Worm (Caenorhabditis elegans) whole organism, L1 larva: ENCODE measurements around the gene clec-84.

Experiments
- fkh-8 ChIP-seq: sonication (generic microtip); optimal IDR thresholded peaks from 2 replicates; lab custom pipeline; 2016; ENCODE audit warnings: mild to moderate bottlenecking, missing genetic modification characterization, missing compliant biosample characterization
- nhr-11 ChIP-seq: fragments of 150-350 bp; optimal IDR thresholded peaks from 2 replicates; lab custom pipeline; 2014; ENCODE audit warnings: missing biosample characterization, missing genetic modification characterization
- nhr-76 ChIP-seq: sonication (generic microtip); optimal IDR thresholded peaks from 2 replicates; lab custom pipeline; 2017; ENCODE audit warnings: missing biosample characterization, missing genetic modification characterization
- nhr-77 ChIP-seq: fragments of 150-350 bp; optimal IDR thresholded peaks from 2 replicates; lab custom pipeline; 2014; ENCODE audit warnings: missing biosample characterization, missing genetic modification characterization
- nhr-90 ChIP-seq: sonication (generic microtip); optimal IDR thresholded peaks from 2 replicates; lab custom pipeline; 2016; ENCODE audit warnings: mild to moderate bottlenecking, missing genetic modification characterization, missing compliant biosample characterization; ENCODE audit not compliant: poor library complexity
- ztf-11 ChIP-seq, 2 experiments: sonication (generic microtip); optimal IDR thresholded peaks; 2 replicates each; lab custom pipeline; 2016 to 2017; ENCODE audit warnings: missing genetic modification characterization in 2 of 2, missing biosample characterization in 1 of 2, missing compliant biosample characterization in 1 of 2

- no peak for TF ChIP-seq nhr-77 (tag; lab: Kevin White, UChicago)
- TF ChIP-seq nhr-90 (tag; lab: Kevin White, UChicago) = no peak
- TF ChIP-seq ztf-11 (tag; optimal IDR thresholded peaks at IDR 0.05; lab: Kevin White, UChicago) = no peak
- no peak for TF ChIP-seq nhr-76 (tag; lab: Kevin White, UChicago)
- TF ChIP-seq fkh-8 (tag; lab: Kevin White, UChicago) = no peak
- TF ChIP-seq nhr-11 = no peak
These were observed 44.4 kb downstream of the clec-84 start, which contains the start of gene dml-1 for ce11 chrIV:2886655-2887054.
